Worm (Caenorhabditis elegans) whole organism, late embryonic: ENCODE results near the gene M03F8.6.

ENCODE experiments used
- C38D4.7 ChIP-seq: fragments of 200-800 bp; sonication (Bioruptor generic); optimal IDR thresholded peaks from 2 replicates; lab custom pipeline; 2018; ENCODE audit warnings: mild to moderate bottlenecking, missing genetic modification characterization, moderate library complexity, missing compliant biosample characterization
- F13H6.1 ChIP-seq: sonication (generic microtip); optimal IDR thresholded peaks from 2 replicates; lab custom pipeline; 2016; ENCODE audit warnings: missing genetic modification characterization, missing compliant biosample characterization
- K09A11.1 ChIP-seq: sonication (generic microtip); optimal IDR thresholded peaks from 2 replicates; lab custom pipeline; 2017; ENCODE audit warnings: antibody characterized with exemption, mild to moderate bottlenecking, missing genetic modification characterization, missing compliant biosample characterization; ENCODE audit not compliant: insufficient read depth
- Y22D7AL.16 ChIP-seq: sonication (generic microtip); optimal IDR thresholded peaks from 2 replicates; lab custom pipeline; 2016; ENCODE audit warnings: missing genetic modification characterization, missing compliant biosample characterization
- ceh-14 ChIP-seq: sonication (generic microtip); optimal IDR thresholded peaks from 2 replicates; lab custom pipeline; 2016; ENCODE audit warnings: missing genotype, missing genetic modification characterization, missing compliant biosample characterization
- ceh-18 ChIP-seq: sonication (generic microtip); optimal IDR thresholded peaks from 2 replicates; lab custom pipeline; 2016; ENCODE audit warnings: missing genetic modification characterization, missing compliant biosample characterization
- ceh-2 ChIP-seq: sonication (generic microtip); optimal IDR thresholded peaks from 2 replicates; lab custom pipeline; 2016; ENCODE audit warnings: missing genotype, missing genetic modification characterization, missing compliant biosample characterization
- ceh-22 ChIP-seq: sonication (generic microtip); optimal IDR thresholded peaks from 2 replicates; lab custom pipeline; 2017; ENCODE audit warnings: missing biosample characterization, missing genetic modification characterization
- ceh-30 ChIP-seq: fragments of 150-350 bp; optimal IDR thresholded peaks from 2 replicates; lab custom pipeline; 2014; ENCODE audit warnings: missing biosample characterization, missing genetic modification characterization
- ceh-31 ChIP-seq: sonication (generic microtip); optimal IDR thresholded peaks from 2 replicates; lab custom pipeline; 2016; ENCODE audit warnings: missing genetic modification characterization, missing compliant biosample characterization
- ceh-34 ChIP-seq: sonication (generic microtip); optimal IDR thresholded peaks from 2 replicates; lab custom pipeline; 2016; ENCODE audit warnings: mild to moderate bottlenecking, missing genetic modification characterization, missing compliant biosample characterization
- ceh-48 ChIP-seq: sonication (generic microtip); optimal IDR thresholded peaks from 2 replicates; lab custom pipeline; 2016; ENCODE audit warnings: missing genetic modification characterization, inconsistent platforms, missing compliant biosample characterization
- ceh-6 ChIP-seq: fragments of 200-800 bp; sonication (Bioruptor generic); optimal IDR thresholded peaks from 2 replicates; lab custom pipeline; 2018; ENCODE audit warnings: mild to moderate bottlenecking, missing genetic modification characterization, missing compliant biosample characterization
- dmd-4 ChIP-seq: sonication (generic microtip); optimal IDR thresholded peaks from 2 replicates; lab custom pipeline; 2016; ENCODE audit warnings: borderline replicate concordance, missing genetic modification characterization, missing compliant biosample characterization
- elt-2 ChIP-seq: sonication (generic microtip); optimal IDR thresholded peaks from 2 replicates; lab custom pipeline; 2016; ENCODE audit warnings: missing genetic modification reagents, missing genetic modification characterization, missing compliant biosample characterization
- elt-4 ChIP-seq: sonication (generic microtip); optimal IDR thresholded peaks from 2 replicates; lab custom pipeline; 2016; ENCODE audit warnings: missing genetic modification characterization, missing compliant biosample characterization
- ets-4 ChIP-seq: sonication (generic microtip); optimal IDR thresholded peaks from 2 replicates; lab custom pipeline; 2016; ENCODE audit warnings: missing genetic modification characterization, missing compliant biosample characterization
- eyg-1 ChIP-seq: sonication (generic microtip); optimal IDR thresholded peaks from 2 replicates; lab custom pipeline; 2016; ENCODE audit warnings: missing genotype, missing genetic modification characterization, missing compliant biosample characterization
- fax-1 ChIP-seq: sonication (generic microtip); optimal IDR thresholded peaks from 2 replicates; lab custom pipeline; 2016; ENCODE audit warnings: missing genotype, missing genetic modification characterization, missing compliant biosample characterization
- hlh-15 ChIP-seq: sonication (generic microtip); optimal IDR thresholded peaks from 2 replicates; lab custom pipeline; 2016; ENCODE audit warnings: missing genetic modification characterization, missing compliant biosample characterization
- hlh-30 ChIP-seq: sonication (generic microtip); optimal IDR thresholded peaks from 2 replicates; lab custom pipeline; 2017; ENCODE audit warnings: antibody characterized with exemption, missing genetic modification characterization, missing compliant biosample characterization; ENCODE audit not compliant: insufficient read depth
- hlh-8 ChIP-seq: sonication (generic microtip); optimal IDR thresholded peaks from 2 replicates; lab custom pipeline; 2016; ENCODE audit warnings: missing genotype, missing genetic modification characterization, missing compliant biosample characterization
- lim-6 ChIP-seq: sonication (generic microtip); optimal IDR thresholded peaks from 2 replicates; lab custom pipeline; 2016; ENCODE audit warnings: missing genetic modification characterization, missing compliant biosample characterization
- lin-11 ChIP-seq: fragments of 200-800 bp; sonication (Bioruptor generic); optimal IDR thresholded peaks from 2 replicates; lab custom pipeline; 2018; ENCODE audit warnings: mild to moderate bottlenecking, missing genetic modification characterization, missing compliant biosample characterization
- mec-3 ChIP-seq: sonication (generic microtip); optimal IDR thresholded peaks from 2 replicates; lab custom pipeline; 2016; ENCODE audit warnings: borderline replicate concordance, missing genetic modification characterization, missing compliant biosample characterization
- nfya-1 ChIP-seq: sonication (generic microtip); optimal IDR thresholded peaks from 2 replicates; lab custom pipeline; 2017; ENCODE audit warnings: missing genetic modification characterization, mild to moderate bottlenecking, missing compliant biosample characterization, antibody characterized with exemption, moderate library complexity
- nhr-11 ChIP-seq: fragments of 150-350 bp; optimal IDR thresholded peaks from 2 replicates; lab custom pipeline; 2014; ENCODE audit warnings: missing biosample characterization, missing genetic modification characterization
- nhr-232 ChIP-seq: sonication (generic microtip); optimal IDR thresholded peaks from 2 replicates; lab custom pipeline; 2016; ENCODE audit warnings: missing genetic modification characterization, missing compliant biosample characterization
- odd-2 ChIP-seq: sonication (generic microtip); optimal IDR thresholded peaks from 2 replicates; lab custom pipeline; 2017; ENCODE audit warnings: antibody characterized with exemption, mild to moderate bottlenecking, missing genetic modification characterization, missing compliant biosample characterization
- pag-3 ChIP-seq: sonication (generic microtip); optimal IDR thresholded peaks from 2 replicates; lab custom pipeline; 2016; ENCODE audit warnings: missing compliant biosample characterization, missing genetic modification characterization, borderline replicate concordance
- pat-9 ChIP-seq: fragments of 200-800 bp; sonication (Bioruptor generic); optimal IDR thresholded peaks from 2 replicates; lab custom pipeline; 2018; ENCODE audit warnings: mild to moderate bottlenecking, missing genetic modification characterization, moderate library complexity, missing compliant biosample characterization
- pax-1 ChIP-seq: fragments of 150-350 bp; optimal IDR thresholded peaks from 2 replicates; lab custom pipeline; 2014; ENCODE audit warnings: missing biosample characterization, missing genetic modification characterization
- pros-1 ChIP-seq: fragments of 150-350 bp; optimal IDR thresholded peaks from 2 replicates; lab custom pipeline; 2014; ENCODE audit warnings: missing biosample characterization, missing genetic modification reagents, missing genetic modification characterization
- rnt-1 ChIP-seq: sonication (generic microtip); optimal IDR thresholded peaks from 2 replicates; lab custom pipeline; 2016; ENCODE audit warnings: missing genetic modification characterization, missing compliant biosample characterization
- sdc-2 ChIP-seq: sonication (generic microtip); optimal IDR thresholded peaks from 2 replicates; lab custom pipeline; 2016; ENCODE audit warnings: missing genotype, missing genetic modification characterization, missing compliant biosample characterization
- syd-9 ChIP-seq: sonication (generic microtip); optimal IDR thresholded peaks from 2 replicates; lab custom pipeline; 2016; ENCODE audit warnings: mild to moderate bottlenecking, missing genetic modification characterization, moderate library complexity, missing compliant biosample characterization
- tbx-2 ChIP-seq: sonication (generic microtip); optimal IDR thresholded peaks from 2 replicates; lab custom pipeline; 2016; ENCODE audit warnings: missing genetic modification characterization, missing compliant biosample characterization
- unc-42 ChIP-seq: sonication (generic microtip); optimal IDR thresholded peaks from 2 replicates; lab custom pipeline; 2016; ENCODE audit warnings: missing genotype, missing genetic modification characterization, missing compliant biosample characterization
- unc-55 ChIP-seq: sonication (generic microtip); optimal IDR thresholded peaks from 2 replicates; lab custom pipeline; 2017; ENCODE audit warnings: missing biosample characterization, missing genetic modification reagents, missing genetic modification characterization
- zip-5 ChIP-seq: sonication (generic microtip); optimal IDR thresholded peaks from 2 replicates; lab custom pipeline; 2016; ENCODE audit warnings: missing genetic modification characterization, missing compliant biosample characterization

The M03F8.6 gene

DNA sequence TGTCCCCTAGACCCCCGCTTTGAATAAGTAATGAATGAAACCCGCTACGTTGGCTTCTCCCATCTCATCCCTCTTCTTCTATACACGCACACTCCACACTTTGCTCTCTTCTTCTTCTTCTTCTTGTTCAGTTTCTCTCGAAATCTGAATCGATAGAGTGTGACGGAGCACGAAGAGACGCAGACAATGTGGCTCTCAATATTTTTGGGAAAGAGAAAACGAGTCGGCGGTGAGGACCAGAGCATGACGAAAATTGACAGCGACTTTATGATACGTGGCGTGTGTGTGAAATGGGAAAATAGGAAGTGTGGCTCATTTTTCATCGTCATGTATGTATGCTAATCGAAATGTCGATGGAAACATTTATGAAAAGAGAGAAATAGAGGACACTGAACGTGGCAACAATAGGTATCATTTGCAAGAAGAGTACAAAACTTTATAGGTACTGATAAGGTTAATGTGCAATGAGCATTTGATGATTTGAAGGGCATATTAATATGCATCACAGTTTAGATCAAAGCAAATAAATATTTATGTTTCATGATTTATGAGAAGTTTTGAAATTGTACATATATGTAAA is 36.9 kb upstream of the M03F8.6 start:
- TF ChIP-seq nhr-11 (tag; lab: Kevin White, UChicago), result no peak
- TF ChIP-seq rnt-1, result peak; percentile 54
- TF ChIP-seq elt-4 (tag; lab: Kevin White, UChicago), result no peak
- TF ChIP-seq hlh-8 (tag; lab: Kevin White, UChicago), result peak; percentile 35
- peak; percentile 69 for TF ChIP-seq ceh-34
- TF ChIP-seq ceh-14, result peak; percentile 63
- TF ChIP-seq unc-42 (tag; lab: Kevin White, UChicago), result peak; percentile 80
- peak; percentile 47 for TF ChIP-seq elt-2 (tag; lab: Kevin White, UChicago)
- no peak for TF ChIP-seq lin-11 (tag; lab: Kevin White, UChicago)
- no peak for TF ChIP-seq ceh-30 (tag; lab: Kevin White, UChicago)
- peak; percentile 3 for TF ChIP-seq pros-1 (tag; lab: Kevin White, UChicago)
- no peak for TF ChIP-seq hlh-30
- no peak for TF ChIP-seq sdc-2 (tag; lab: Kevin White, UChicago)
- TF ChIP-seq C38D4.7, result no peak
- TF ChIP-seq nfya-1 (tag; lab: Kevin White, UChicago), result peak; percentile 55
- no peak for TF ChIP-seq pax-1 (tag; lab: Kevin White, UChicago)
- peak; percentile 94 for TF ChIP-seq unc-55 (GFP tag; lab: Kevin White, UChicago)
- no peak for TF ChIP-seq F13H6.1
- TF ChIP-seq Y22D7AL.16 (tag; lab: Kevin White, UChicago), result no peak
- TF ChIP-seq ceh-48 (tag; lab: Kevin White, UChicago), result peak; percentile 73
- no peak for TF ChIP-seq dmd-4 (tag; lab: Kevin White, UChicago)
- TF ChIP-seq syd-9 (tag; lab: Kevin White, UChicago), result peak; percentile 41
- no peak for TF ChIP-seq K09A11.1
- no peak for TF ChIP-seq eyg-1 (tag; lab: Kevin White, UChicago)
- TF ChIP-seq odd-2 (tag; lab: Kevin White, UChicago), result no peak
- peak; percentile 69 for TF ChIP-seq ceh-18 (tag; lab: Kevin White, UChicago)
- no peak for TF ChIP-seq nhr-232
- no peak for TF ChIP-seq fax-1 (tag; lab: Kevin White, UChicago)
- peak; percentile 53 for TF ChIP-seq ceh-31 (tag; lab: Kevin White, UChicago)
- peak; percentile 50 for TF ChIP-seq tbx-2 (tag; lab: Kevin White, UChicago)
- no peak for TF ChIP-seq ets-4 (tag; lab: Kevin White, UChicago)

DNA sequence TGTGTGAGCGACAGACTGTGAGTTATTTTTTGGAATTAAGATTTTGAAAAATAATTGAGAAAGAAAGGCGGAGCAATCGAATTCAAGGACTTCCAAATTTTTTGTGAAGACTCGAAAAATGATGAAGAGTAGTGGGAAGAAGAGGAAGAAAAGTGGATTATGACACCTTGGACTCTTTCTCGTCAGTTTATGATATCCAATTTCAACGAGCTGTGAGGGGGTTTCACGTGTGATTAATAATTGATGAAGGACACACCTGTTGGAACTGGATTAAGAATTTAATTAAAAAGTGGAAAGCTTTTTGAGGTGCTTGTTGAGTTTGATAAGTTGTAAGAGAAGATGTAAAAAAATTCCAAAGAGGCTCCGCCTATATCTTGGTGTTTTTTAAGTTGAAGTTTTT is 35.7 kb upstream of the M03F8.6 start, which contains the start of gene fut-8:
Gene fut-8, minus strand, starts transcription at position 101 of the 400 bp plus-strand sequence.
- TF ChIP-seq ceh-34 (peak; percentile 42), pat-9 (tag; lab: Kevin White, UChicago) (no peak), pag-3 (tag; lab: Kevin White, UChicago) (no peak), lim-6 (no peak)

DNA sequence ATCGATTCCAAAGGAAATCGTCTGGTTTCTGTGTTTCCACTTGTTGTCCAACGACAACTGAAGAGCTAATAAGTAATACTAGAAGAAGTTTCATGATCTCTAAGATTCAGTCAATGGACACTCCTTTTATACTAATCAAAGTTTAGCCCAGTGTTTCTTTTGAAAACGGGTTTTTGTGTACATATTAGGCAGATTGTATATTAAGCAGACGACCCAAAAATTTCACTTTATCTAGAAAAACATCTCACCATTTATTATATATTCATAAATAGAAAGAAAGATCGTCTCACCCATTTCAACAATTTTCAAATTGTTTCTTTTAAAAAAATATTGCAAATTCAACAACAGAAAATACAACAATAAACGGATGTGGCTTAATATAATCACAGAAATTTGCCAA is 32.1 kb upstream of the M03F8.6 start, which contains the start of gene C10F3.7:
Gene C10F3.7, minus strand, starts transcription at position 101 of the 400 bp plus-strand sequence.
- no peak for TF ChIP-seq syd-9 (tag; lab: Kevin White, UChicago)
- no peak for TF ChIP-seq hlh-15 (tag; lab: Kevin White, UChicago)
- no peak for TF ChIP-seq eyg-1 (tag; lab: Kevin White, UChicago)
- TF ChIP-seq tbx-2 (tag; lab: Kevin White, UChicago), result no peak
- no peak for TF ChIP-seq lim-6
- no peak for TF ChIP-seq mec-3
- TF ChIP-seq ceh-22 (tag; lab: Kevin White, UChicago), result no peak
- TF ChIP-seq ceh-34, result no peak
- TF ChIP-seq ceh-2, result no peak
- TF ChIP-seq ceh-6, result no peak
- TF ChIP-seq lin-11 (tag; lab: Kevin White, UChicago), result no peak
- TF ChIP-seq odd-2 (tag; lab: Kevin White, UChicago), result no peak
- no peak for TF ChIP-seq zip-5
- TF ChIP-seq dmd-4 (tag; lab: Kevin White, UChicago), result no peak
